Fruit fly (Drosophila melanogaster) whole organism, wandering third instar larva: ENCODE data around the gene pyd3.

Experiments used
- Mio ChIP-seq: sonication (Bioruptor generic); optimal IDR thresholded peaks from 2 replicates; lab custom pipeline; 2016; ENCODE audit warnings: missing biosample characterization, missing genetic modification characterization
- Myc ChIP-seq: fragments of >200 bp; optimal IDR thresholded peaks from 2 replicates; lab custom pipeline; 2017
- foxo ChIP-seq, 2 experiments: fragments of 200-800 bp; sonication (Bioruptor generic); optimal IDR thresholded peaks; 2 replicates in 1 of 2; 3 replicates in 1 of 2; lab custom pipeline; 2016 to 2017; ENCODE audit warnings: missing biosample characterization in 2 of 2, missing genetic modification characterization in 2 of 2
- h ChIP-seq: fragments of 200-800 bp; sonication (Bioruptor generic); optimal IDR thresholded peaks from 3 replicates; lab custom pipeline; 2016; ENCODE audit warnings: missing biosample characterization, mild to moderate bottlenecking, missing genetic modification characterization
- lola ChIP-seq: fragments of >200 bp; optimal IDR thresholded peaks from 2 replicates; lab custom pipeline; 2017; ENCODE audit warnings: missing biosample characterization, missing genetic modification characterization
- sv ChIP-seq: fragments of 200-800 bp; sonication (Bioruptor generic); optimal IDR thresholded peaks from 3 replicates; lab custom pipeline; 2016; ENCODE audit warnings: missing biosample characterization, missing genetic modification characterization
- tai ChIP-seq: sonication (Bioruptor generic); optimal IDR thresholded peaks from 2 replicates; lab custom pipeline; 2016; ENCODE audit warnings: missing biosample characterization, missing genetic modification characterization

The pyd3 gene

dm6 chr3R:7719990-7720389 lies 29.9 kb downstream of the pyd3 start:
- TF ChIP-seq h (no peak), Mio (GFP tag; lab: Kevin White, UChicago) (no peak), sv (GFP tag; lab: Kevin White, UChicago) (no peak), lola (GFP tag; lab: Kevin White, UChicago) (no peak), Myc (lab: Kevin White, UChicago) (no peak), foxo (GFP tag; optimal IDR thresholded peaks at IDR 0.05; lab: Kevin White, UChicago) (no peak), tai (GFP tag; lab: Kevin White, UChicago) (no peak)
